Worm (Caenorhabditis elegans) whole organism, midembryonic: ENCODE data around the gene K01H12.4.

ENCODE experiments used
- T22C8.4 ChIP-seq: fragments of 200-800 bp; sonication (Bioruptor generic); IDR thresholded peaks from 2 replicates; pipeline ENCODE4 v1.3.6; 2022; ENCODE audit warnings: missing genetic modification characterization, missing compliant biosample characterization
- flt-1 ChIP-seq: fragments of 200-800 bp; sonication (Bioruptor generic); IDR thresholded peaks from 2 replicates; pipeline ENCODE4 v1.3.6; 2022; ENCODE audit warnings: missing genetic modification characterization, missing compliant biosample characterization
- klf-2 ChIP-seq: fragments of 200-800 bp; sonication (Bioruptor generic); conservative IDR thresholded peaks from 2 replicates; pipeline ENCODE4 v1.3.6; 2022; ENCODE audit warnings: missing genetic modification reagents, missing genetic modification characterization, missing compliant biosample characterization
- ref-1 ChIP-seq: fragments of 200-800 bp; sonication (Bioruptor generic); conservative IDR thresholded peaks from 2 replicates; pipeline ENCODE4 v1.3.6; 2022; ENCODE audit warnings: missing genetic modification reagents, missing genetic modification characterization, missing compliant biosample characterization
- ztf-23 ChIP-seq: fragments of 200-800 bp; sonication (Bioruptor generic); IDR thresholded peaks from 2 replicates; pipeline ENCODE4 v1.3.6; 2022; ENCODE audit warnings: missing genetic modification reagents, missing genetic modification characterization, missing compliant biosample characterization
- ztf-29 ChIP-seq: fragments of 200-800 bp; sonication (Bioruptor generic); IDR thresholded peaks from 2 replicates; pipeline ENCODE4 v1.3.6; 2022; ENCODE audit warnings: missing genetic modification reagents, missing genetic modification characterization, missing compliant biosample characterization

DNA sequence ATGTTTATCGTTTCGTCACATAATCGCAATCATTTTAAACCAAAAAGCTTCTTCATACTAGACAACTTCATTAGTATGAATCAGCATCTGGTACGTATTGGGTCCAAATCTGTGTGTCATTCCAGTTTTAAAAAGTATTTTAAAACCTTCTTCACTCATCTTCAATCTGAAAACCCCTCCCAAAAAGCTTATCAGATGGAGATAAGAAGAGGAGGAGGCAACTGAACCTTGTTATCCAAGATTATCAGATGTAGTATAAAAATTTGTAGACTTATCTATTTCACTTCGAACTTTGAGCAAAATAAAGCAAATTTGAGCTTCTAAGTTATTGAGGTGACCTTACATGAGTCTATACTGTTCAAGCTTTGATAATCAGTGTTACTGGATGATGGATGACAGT lies 3.0 kb upstream of the K01H12.4 start, which contains the start of gene nhr-38:
- TF ChIP-seq T22C8.4: no peak
- no peak for TF ChIP-seq ref-1 (GFP tag; lab: Robert Waterston, UW)
- TF ChIP-seq ztf-29 (GFP tag; lab: Robert Waterston, UW): no peak
- TF ChIP-seq flt-1 (GFP tag; lab: Robert Waterston, UW): no peak
- no peak for TF ChIP-seq klf-2 (GFP tag; lab: Robert Waterston, UW)
- no peak for TF ChIP-seq ztf-23 (GFP tag; lab: Robert Waterston, UW)
